Worm (Caenorhabditis elegans): ENCODE data around the gene ref-2.
A peak's percentile ranks its signal among the peaks of the same experiment; 100 is the strongest.

The ref-2 gene

DNA sequence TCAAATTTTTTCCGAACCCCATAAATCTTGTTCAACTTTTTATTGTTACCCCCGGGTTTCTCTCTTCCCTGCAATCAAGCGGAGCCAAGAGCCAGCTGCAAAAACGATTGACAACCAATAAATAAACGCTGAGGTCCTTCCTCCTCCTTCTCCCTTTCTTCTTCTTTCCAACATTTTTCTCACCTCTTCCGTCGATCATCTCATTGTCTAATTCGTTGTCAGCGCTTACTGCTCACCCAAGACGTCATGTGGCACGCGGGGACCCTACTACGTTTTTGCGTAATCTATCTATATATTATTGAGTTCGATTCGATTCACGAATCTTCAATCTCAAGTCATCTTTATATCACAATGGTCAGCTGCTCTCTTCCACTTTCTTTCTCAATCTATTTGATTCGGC is 28.6 kb upstream of the ref-2 start:
- peak; percentile 22 for TF ChIP-seq mab-5 (tag; optimal IDR thresholded peaks at IDR 0.05)
- TF ChIP-seq unc-120 (tag; optimal IDR thresholded peaks at IDR 0.05; ENCODE audit: poor library complexity, severe bottlenecking): peak; percentile 69
- TF ChIP-seq nhr-2 (tag; optimal IDR thresholded peaks at IDR 0.05): no peak
- peak; percentile 82 for TF ChIP-seq hlh-1 (tag; optimal IDR thresholded peaks at IDR 0.05)
- no peak for TF ChIP-seq cnd-1 (tag; optimal IDR thresholded peaks at IDR 0.05)
- peak; percentile 91 for TF ChIP-seq unc-62 (GFP tag; optimal IDR thresholded peaks at IDR 0.05)

DNA sequence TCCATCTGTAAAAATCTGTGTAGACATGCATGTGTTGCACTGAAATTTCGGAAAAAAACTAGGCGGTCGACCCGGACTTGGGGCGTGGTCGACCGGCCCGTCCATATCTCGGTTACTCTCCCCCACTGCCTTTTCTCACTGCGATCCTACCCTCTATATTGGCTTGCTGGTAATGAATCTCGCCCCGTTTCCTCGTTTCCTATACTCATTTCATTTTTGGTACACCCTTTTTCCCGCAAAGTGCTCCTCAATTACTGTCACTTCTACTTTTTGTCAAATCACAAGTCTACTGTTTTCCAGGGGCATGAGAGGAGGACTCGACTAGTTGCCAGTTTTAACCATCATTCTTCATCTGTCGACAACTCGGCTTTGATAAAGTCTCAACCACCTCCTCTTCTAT is 25.1 kb upstream of the ref-2 start, which contains the start of gene K09F5.6:
Gene K09F5.6 (plus strand): TSS at position 301 of the 400 bp plus-strand sequence.
- TF ChIP-seq ham-2 (GFP tag; optimal IDR thresholded peaks at IDR 0.05) (no peak), nhr-76 (tag; optimal IDR thresholded peaks at IDR 0.05) (no peak), hlh-1 (tag; optimal IDR thresholded peaks at IDR 0.05) (no peak), mls-2 (tag; optimal IDR thresholded peaks at IDR 0.05) (no peak), nhr-2 (tag; optimal IDR thresholded peaks at IDR 0.05) (no peak), drap-1 (GFP tag; optimal IDR thresholded peaks at IDR 0.05) (no peak), nhr-28 (tag; optimal IDR thresholded peaks at IDR 0.05) (no peak), blmp-1 (tag; optimal IDR thresholded peaks at IDR 0.05) (no peak)

DNA sequence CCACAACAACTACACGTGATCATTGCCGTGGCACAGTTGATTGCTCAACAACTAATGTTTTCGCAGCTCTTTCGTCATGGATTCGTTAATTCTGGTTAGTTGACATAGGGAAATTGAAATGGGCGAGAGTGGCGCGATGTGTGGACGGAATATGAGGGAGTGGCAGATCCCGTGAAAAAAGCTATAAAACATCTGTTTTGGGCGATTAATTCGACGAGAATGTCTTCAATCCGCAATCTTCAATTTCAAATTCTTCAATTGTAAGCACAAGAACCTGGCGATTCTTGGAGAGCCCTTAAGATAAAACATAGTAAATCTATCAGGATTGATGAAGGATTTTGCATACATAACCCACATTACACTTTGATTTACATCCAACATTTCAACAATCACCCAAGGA is 23.5 kb upstream of the ref-2 start:
- TF ChIP-seq lin-32 (GFP tag; optimal IDR thresholded peaks at IDR 0.05) (no peak), elt-1 (tag; optimal IDR thresholded peaks at IDR 0.05; ENCODE audit: borderline replicate concordance, insufficient read depth) (no peak), drap-1 (GFP tag; optimal IDR thresholded peaks at IDR 0.05) (no peak), flh-1 (GFP tag; optimal IDR thresholded peaks at IDR 0.05) (no peak), mls-2 (tag; optimal IDR thresholded peaks at IDR 0.05) (no peak)

DNA sequence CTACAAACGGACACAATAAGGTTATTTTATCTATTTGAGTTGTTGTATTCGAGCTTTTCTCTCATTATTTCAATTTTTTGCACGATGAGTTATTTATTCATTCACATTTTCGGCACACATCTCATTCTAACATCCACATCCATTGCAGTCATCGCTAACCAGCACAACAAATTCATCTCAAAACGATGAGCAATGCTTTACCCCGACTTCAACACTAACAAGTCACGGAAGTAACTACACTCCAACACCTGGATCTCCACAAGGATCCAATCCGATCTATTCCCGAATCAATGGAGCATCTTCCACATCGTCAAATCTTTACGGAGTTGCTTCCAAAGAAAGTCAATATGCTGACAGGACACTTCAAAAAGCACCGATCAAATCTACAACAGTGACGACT is 19.9 kb upstream of the ref-2 start:
- TF ChIP-seq nhr-237 (tag; optimal IDR thresholded peaks at IDR 0.05): no peak
- TF ChIP-seq mab-5 (tag; optimal IDR thresholded peaks at IDR 0.05): no peak
- TF ChIP-seq ceh-83 (GFP tag; optimal IDR thresholded peaks at IDR 0.05): no peak
- no peak for TF ChIP-seq nhr-2 (tag; optimal IDR thresholded peaks at IDR 0.05)
- TF ChIP-seq mep-1 (tag; optimal IDR thresholded peaks at IDR 0.05): no peak
- TF ChIP-seq blmp-1 (tag; optimal IDR thresholded peaks at IDR 0.05): no peak
- TF ChIP-seq nhr-12 (tag; optimal IDR thresholded peaks at IDR 0.05): no peak
- no peak for TF ChIP-seq nhr-28 (tag; optimal IDR thresholded peaks at IDR 0.05)
- TF ChIP-seq elt-3 (tag; optimal IDR thresholded peaks at IDR 0.05): no peak
- no peak for TF ChIP-seq mls-2 (tag; optimal IDR thresholded peaks at IDR 0.05)
- no peak for TF ChIP-seq unc-62 (GFP tag; optimal IDR thresholded peaks at IDR 0.05)
- TF ChIP-seq lin-32 (GFP tag; optimal IDR thresholded peaks at IDR 0.05): no peak
- TF ChIP-seq drap-1 (GFP tag; optimal IDR thresholded peaks at IDR 0.05): no peak
- no peak for TF ChIP-seq ztf-11 (tag; optimal IDR thresholded peaks at IDR 0.05)
- no peak for TF ChIP-seq lsy-2 (tag; optimal IDR thresholded peaks at IDR 0.05)
- TF ChIP-seq hlh-1 (tag; optimal IDR thresholded peaks at IDR 0.05): no peak
- TF ChIP-seq ces-1 (GFP tag; optimal IDR thresholded peaks at IDR 0.05): no peak

DNA sequence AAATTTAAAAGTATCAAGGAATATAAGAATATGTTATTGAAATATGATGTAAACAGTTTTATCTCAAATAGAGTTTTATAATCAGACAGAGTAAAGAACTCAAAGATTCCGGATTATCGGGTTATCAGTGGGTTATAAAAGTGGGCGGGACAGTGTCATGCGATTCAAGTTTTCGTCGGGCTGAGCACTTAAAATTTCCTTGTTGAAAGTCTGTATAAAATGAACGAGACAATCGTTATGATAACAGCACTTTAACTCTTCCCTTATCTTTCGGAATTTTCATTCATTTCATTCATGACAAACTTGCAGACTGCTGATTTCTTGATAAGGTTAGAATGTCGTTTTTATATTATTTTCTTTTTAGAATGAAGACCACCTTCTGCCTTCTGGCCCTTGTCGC is 18.4 kb upstream of the ref-2 start, which contains the start of gene spp-14:
Gene spp-14 (plus strand): TSS at position 365 of the 400 bp plus-strand sequence.
- no peak for TF ChIP-seq lin-13 (tag; optimal IDR thresholded peaks at IDR 0.05)
- no peak for TF ChIP-seq nhr-28 (tag; optimal IDR thresholded peaks at IDR 0.05)
- no peak for TF ChIP-seq cnd-1 (tag; optimal IDR thresholded peaks at IDR 0.05)
- no peak for TF ChIP-seq elt-3 (tag; optimal IDR thresholded peaks at IDR 0.05)
- TF ChIP-seq unc-120 (tag; optimal IDR thresholded peaks at IDR 0.05; ENCODE audit: poor library complexity, severe bottlenecking): no peak
- TF ChIP-seq blmp-1 (tag; optimal IDR thresholded peaks at IDR 0.05): no peak
- no peak for TF ChIP-seq mls-2 (tag; optimal IDR thresholded peaks at IDR 0.05)
- TF ChIP-seq ces-1 (GFP tag; optimal IDR thresholded peaks at IDR 0.05): no peak
- no peak for TF ChIP-seq zip-8 (tag; optimal IDR thresholded peaks at IDR 0.05)
- no peak for TF ChIP-seq mab-5 (tag; optimal IDR thresholded peaks at IDR 0.05)
- no peak for TF ChIP-seq nhr-2 (tag; optimal IDR thresholded peaks at IDR 0.05)
- TF ChIP-seq unc-39 (tag; optimal IDR thresholded peaks at IDR 0.05): no peak
- TF ChIP-seq lsy-2 (tag; optimal IDR thresholded peaks at IDR 0.05): no peak
- TF ChIP-seq drap-1 (GFP tag; optimal IDR thresholded peaks at IDR 0.05): no peak
- TF ChIP-seq ceh-43 (GFP tag; optimal IDR thresholded peaks at IDR 0.05): no peak
- no peak for TF ChIP-seq sem-2 (GFP tag; optimal IDR thresholded peaks at IDR 0.05)
- TF ChIP-seq tbx-8 (GFP tag; optimal IDR thresholded peaks at IDR 0.05): no peak
- TF ChIP-seq snpc-4 (tag; optimal IDR thresholded peaks at IDR 0.05): no peak
- no peak for TF ChIP-seq M03D4.4 (tag; optimal IDR thresholded peaks at IDR 0.05)
- TF ChIP-seq ceh-83 (GFP tag; optimal IDR thresholded peaks at IDR 0.05): no peak

All from whole organism, mixed stage, embryonic.